Fruit fly (Drosophila melanogaster) whole organism, embryonic: Measurements from ENCODE around the gene CG33258.

Source experiments
- Atf-2 ChIP-seq: fragments of 200-800 bp; sonication (Bioruptor generic); optimal IDR thresholded peaks from 2 replicates; lab custom pipeline; 2016; ENCODE audit warnings: missing biosample characterization, missing genetic modification characterization
- Awh ChIP-seq: fragments of 200-800 bp; sonication (Bioruptor generic); IDR thresholded peaks from 2 replicates; pipeline ENCODE4, ENCODE4 v1.3.6; 2022; ENCODE audit warnings: missing biosample characterization, missing genetic modification characterization
- Bdp1 ChIP-seq: fragments of 200-800 bp; sonication (Bioruptor generic); optimal IDR thresholded peaks from 3 replicates; lab custom pipeline; 2016; ENCODE audit warnings: missing biosample characterization, missing genetic modification characterization
- CG12391 ChIP-seq: fragments of 200-800 bp; sonication (Bioruptor generic); optimal IDR thresholded peaks from 3 replicates; lab custom pipeline; 2018; ENCODE audit warnings: missing biosample characterization, mild to moderate bottlenecking, missing genetic modification characterization, moderate library complexity
- CG12659 ChIP-seq: fragments of 200-800 bp; sonication (Bioruptor generic); optimal IDR thresholded peaks from 3 replicates; lab custom pipeline; 2017; ENCODE audit warnings: mild to moderate bottlenecking, missing biosample characterization, missing genetic modification reagents, missing genetic modification characterization
- CG13287 ChIP-seq: fragments of 200-800 bp; sonication (Bioruptor generic); IDR thresholded peaks from 2 replicates; pipeline ENCODE4 v1.3.6; 2022; ENCODE audit warnings: missing biosample characterization, missing genetic modification characterization; ENCODE audit not compliant: partially characterized antibody
- CG14965 ChIP-seq: fragments of 200-800 bp; sonication (Bioruptor generic); optimal IDR thresholded peaks from 2 replicates; lab custom pipeline; 2016; ENCODE audit warnings: missing biosample characterization, missing genetic modification characterization, borderline replicate concordance
- CG1603 ChIP-seq: fragments of 200-800 bp; sonication (Bioruptor generic); optimal IDR thresholded peaks from 2 replicates; lab custom pipeline; 2019; ENCODE audit warnings: missing biosample characterization, mild to moderate bottlenecking, missing genetic modification characterization, moderate library complexity
- CG17568 ChIP-seq: fragments of 200-800 bp; sonication (Bioruptor generic); optimal IDR thresholded peaks from 2 replicates; lab custom pipeline; 2018; ENCODE audit warnings: missing biosample characterization, mild to moderate bottlenecking, missing genetic modification characterization, moderate library complexity
- CG1832 ChIP-seq: fragments of 200-800 bp; sonication (Bioruptor generic); optimal IDR thresholded peaks from 2 replicates; lab custom pipeline; 2017; ENCODE audit warnings: missing biosample characterization, mild to moderate bottlenecking, missing genetic modification characterization, inconsistent platforms
- CG2199 ChIP-seq: fragments of 200-800 bp; sonication (Bioruptor generic); IDR thresholded peaks from 3 replicates; pipeline ENCODE4 v1.3.6; 2022; ENCODE audit warnings: missing biosample characterization, missing genetic modification characterization
- CG30431 ChIP-seq: fragments of 200-800 bp; sonication (Bioruptor generic); optimal IDR thresholded peaks from 2 replicates; lab custom pipeline; 2017; ENCODE audit warnings: missing biosample characterization, missing genetic modification characterization
- CG32767 ChIP-seq: fragments of 200-800 bp; sonication (Bioruptor generic); IDR thresholded peaks from 2 replicates; pipeline ENCODE4 v1.3.6; 2022; ENCODE audit warnings: missing biosample characterization, missing genetic modification characterization
- CG43689 ChIP-seq: fragments of 200-800 bp; sonication (Bioruptor generic); IDR thresholded peaks from 2 replicates; pipeline ENCODE4 v1.3.6; 2022; ENCODE audit warnings: missing biosample characterization, missing genetic modification characterization
- CG4617 ChIP-seq: fragments of 200-800 bp; sonication (Bioruptor generic); optimal IDR thresholded peaks from 3 replicates; lab custom pipeline; 2016; ENCODE audit warnings: missing biosample characterization, missing genetic modification characterization, borderline replicate concordance
- CG7928 ChIP-seq: fragments of 200-800 bp; sonication (Bioruptor generic); optimal IDR thresholded peaks from 2 replicates; lab custom pipeline; 2017; ENCODE audit warnings: missing biosample characterization, mild to moderate bottlenecking, missing genetic modification characterization
- CG8924 ChIP-seq: fragments of 200-800 bp; optimal IDR thresholded peaks from 3 replicates; lab custom pipeline; 2019; ENCODE audit warnings: missing biosample characterization, mild to moderate bottlenecking, missing genetic modification characterization, moderate library complexity
- CrebB ChIP-seq: fragments of 200-800 bp; sonication (Bioruptor generic); optimal IDR thresholded peaks from 3 replicates; lab custom pipeline; 2018; ENCODE audit warnings: missing biosample characterization, mild to moderate bottlenecking, missing genetic modification characterization
- D19B ChIP-seq: fragments of 200-800 bp; sonication (Bioruptor generic); optimal IDR thresholded peaks from 2 replicates; lab custom pipeline; 2017; ENCODE audit warnings: missing biosample characterization, mild to moderate bottlenecking, missing genetic modification characterization
- Dfd ChIP-seq, 2 experiments: fragments of >200 bp; optimal IDR thresholded peaks; 2 replicates each; lab custom pipeline; 2017; ENCODE audit warnings: missing biosample characterization in 2 of 2, missing genetic modification characterization in 2 of 2
- ERR ChIP-seq: fragments of 200-800 bp; sonication (Bioruptor generic); optimal IDR thresholded peaks from 2 replicates; lab custom pipeline; 2016; ENCODE audit warnings: missing biosample characterization, missing genetic modification characterization
- H15 ChIP-seq: fragments of 200-800 bp; sonication (Bioruptor generic); IDR thresholded peaks from 3 replicates; pipeline ENCODE4 v1.3.6; 2022; ENCODE audit warnings: missing biosample characterization, missing genetic modification characterization
- Hand ChIP-seq: fragments of 200-800 bp; sonication (Bioruptor generic); optimal IDR thresholded peaks from 2 replicates; lab custom pipeline; 2017; ENCODE audit warnings: mild to moderate bottlenecking, missing biosample characterization, missing genetic modification reagents, missing genetic modification characterization
- Hmr ChIP-seq: fragments of 200-800 bp; sonication (Bioruptor generic); optimal IDR thresholded peaks from 3 replicates; lab custom pipeline; 2017; ENCODE audit warnings: mild to moderate bottlenecking, missing biosample characterization, missing genetic modification reagents, missing genetic modification characterization
- Hr78 ChIP-seq, 2 experiments: fragments of 200-800 bp in 1 of 2; fragments of >200 bp in 1 of 2; sonication (Bioruptor generic) in 1 of 2; optimal IDR thresholded peaks; 2 replicates each; lab custom pipeline; 2017 to 2019; ENCODE audit warnings: missing biosample characterization in 2 of 2, missing genetic modification characterization in 2 of 2, mild to moderate bottlenecking in 1 of 2, moderate library complexity in 1 of 2
- MBD-R2 ChIP-seq: fragments of 200-800 bp; sonication (Bioruptor generic); IDR thresholded peaks from 2 replicates; pipeline ENCODE4 v1.3.6; 2022; ENCODE audit warnings: missing biosample characterization, missing genetic modification characterization
- Ravus ChIP-seq: fragments of 200-800 bp; sonication (Bioruptor generic); IDR thresholded peaks from 2 replicates; pipeline ENCODE4 v1.3.6; 2022; ENCODE audit warnings: missing biosample characterization, missing genetic modification characterization
- bbx ChIP-seq: fragments of 200-800 bp; sonication (Bioruptor generic); IDR thresholded peaks from 2 replicates; pipeline ENCODE4 v1.3.6; 2022; ENCODE audit warnings: missing biosample characterization, missing genetic modification characterization; ENCODE audit not compliant: partially characterized antibody
- chinmo ChIP-seq: fragments of 200-800 bp; sonication (Bioruptor generic); IDR thresholded peaks from 4 replicates; pipeline ENCODE4 v1.3.6; 2022; ENCODE audit warnings: missing biosample characterization, missing genetic modification characterization; ENCODE audit not compliant: partially characterized antibody
- cwo ChIP-seq: fragments of 200-800 bp; sonication (Bioruptor generic); optimal IDR thresholded peaks from 3 replicates; lab custom pipeline; 2017; ENCODE audit warnings: missing biosample characterization, missing genetic modification characterization, mild to moderate bottlenecking, moderate library complexity, missing genetic modification reagents
- emc ChIP-seq: fragments of 200-800 bp; sonication (Bioruptor generic); optimal IDR thresholded peaks from 2 replicates; lab custom pipeline; 2016; ENCODE audit warnings: missing biosample characterization, missing genetic modification characterization
- fd102C ChIP-seq: fragments of 200-800 bp; sonication (Bioruptor generic); optimal IDR thresholded peaks from 2 replicates; lab custom pipeline; 2018; ENCODE audit warnings: missing biosample characterization, mild to moderate bottlenecking, missing genetic modification characterization, moderate library complexity
- gce ChIP-seq: fragments of 200-800 bp; sonication (Bioruptor generic); IDR thresholded peaks from 3 replicates; pipeline ENCODE4 v1.3.6; 2022; ENCODE audit warnings: missing biosample characterization, missing genetic modification characterization
- gem ChIP-seq: fragments of 200-800 bp; sonication (Bioruptor generic); optimal IDR thresholded peaks from 2 replicates; lab custom pipeline; 2019; ENCODE audit warnings: missing biosample characterization, mild to moderate bottlenecking, missing genetic modification characterization, moderate library complexity
- gt ChIP-seq: fragments of 200-800 bp; sonication (Bioruptor generic); IDR thresholded peaks from 2 replicates; pipeline ENCODE4 v1.3.6; 2022; ENCODE audit warnings: missing biosample characterization, missing genetic modification characterization
- ham ChIP-seq: fragments of 200-800 bp; sonication (Bioruptor generic); IDR thresholded peaks from 2 replicates; pipeline ENCODE4 v1.3.6; 2022; ENCODE audit warnings: missing biosample characterization, missing genetic modification characterization
- ken ChIP-seq: fragments of 200-800 bp; sonication (Bioruptor generic); IDR thresholded peaks from 3 replicates; pipeline ENCODE4 v1.3.6; 2022; ENCODE audit warnings: missing biosample characterization, missing genetic modification characterization
- mirr ChIP-seq: fragments of 200-800 bp; sonication (Bioruptor generic); optimal IDR thresholded peaks from 3 replicates; lab custom pipeline; 2018; ENCODE audit warnings: missing biosample characterization, mild to moderate bottlenecking, missing genetic modification characterization
- nmo ChIP-seq: fragments of 200-800 bp; sonication (Bioruptor generic); optimal IDR thresholded peaks from 2 replicates; lab custom pipeline; 2018; ENCODE audit warnings: missing biosample characterization, mild to moderate bottlenecking, missing genetic modification characterization, moderate library complexity
- nom ChIP-seq: fragments of 200-800 bp; sonication (Bioruptor generic); optimal IDR thresholded peaks from 2 replicates; lab custom pipeline; 2017; ENCODE audit warnings: missing biosample characterization, missing genetic modification characterization, mild to moderate bottlenecking, moderate library complexity, missing genetic modification reagents
- pnt ChIP-seq: fragments of 200-800 bp; sonication (Bioruptor generic); optimal IDR thresholded peaks from 3 replicates; lab custom pipeline; 2016; ENCODE audit warnings: missing biosample characterization, missing genetic modification characterization
- repo ChIP-seq: fragments of 200-800 bp; sonication (Bioruptor generic); optimal IDR thresholded peaks from 2 replicates; lab custom pipeline; 2016; ENCODE audit warnings: missing biosample characterization, missing genetic modification characterization
- rib ChIP-seq: fragments of 200-800 bp; sonication (Bioruptor generic); IDR thresholded peaks from 2 replicates; pipeline ENCODE4 v1.3.6; 2022; ENCODE audit warnings: missing biosample characterization, missing genetic modification characterization
- sc ChIP-seq, 3 experiments: fragments of >200 bp in 2 of 3; fragments of 200-800 bp in 1 of 3; sonication (Bioruptor generic) in 1 of 3; optimal IDR thresholded peaks; 2 replicates in 2 of 3; 3 replicates in 1 of 3; lab custom pipeline; 2017; ENCODE audit warnings: mild to moderate bottlenecking in 1 of 3, missing biosample characterization in 1 of 3, missing genetic modification characterization in 1 of 3, missing genetic modification reagents in 1 of 3
- sisA ChIP-seq: fragments of 200-800 bp; sonication (Bioruptor generic); IDR thresholded peaks from 2 replicates; pipeline ENCODE4 v1.3.6; 2022; ENCODE audit warnings: missing biosample characterization, missing genetic modification characterization
- so ChIP-seq: fragments of 200-800 bp; sonication (Bioruptor generic); IDR thresholded peaks from 3 replicates; pipeline ENCODE4 v1.3.6; 2022; ENCODE audit warnings: missing biosample characterization, missing genetic modification characterization
- sqz ChIP-seq: fragments of 200-800 bp; sonication (Bioruptor generic); optimal IDR thresholded peaks from 3 replicates; lab custom pipeline; 2018; ENCODE audit warnings: missing biosample characterization, mild to moderate bottlenecking, missing genetic modification characterization
- twi ChIP-seq: fragments of 200-800 bp; optimal IDR thresholded peaks from 2 replicates; lab custom pipeline; 2019; ENCODE audit warnings: missing biosample characterization, mild to moderate bottlenecking, missing genetic modification characterization, moderate library complexity

CG33258 gene

DNA sequence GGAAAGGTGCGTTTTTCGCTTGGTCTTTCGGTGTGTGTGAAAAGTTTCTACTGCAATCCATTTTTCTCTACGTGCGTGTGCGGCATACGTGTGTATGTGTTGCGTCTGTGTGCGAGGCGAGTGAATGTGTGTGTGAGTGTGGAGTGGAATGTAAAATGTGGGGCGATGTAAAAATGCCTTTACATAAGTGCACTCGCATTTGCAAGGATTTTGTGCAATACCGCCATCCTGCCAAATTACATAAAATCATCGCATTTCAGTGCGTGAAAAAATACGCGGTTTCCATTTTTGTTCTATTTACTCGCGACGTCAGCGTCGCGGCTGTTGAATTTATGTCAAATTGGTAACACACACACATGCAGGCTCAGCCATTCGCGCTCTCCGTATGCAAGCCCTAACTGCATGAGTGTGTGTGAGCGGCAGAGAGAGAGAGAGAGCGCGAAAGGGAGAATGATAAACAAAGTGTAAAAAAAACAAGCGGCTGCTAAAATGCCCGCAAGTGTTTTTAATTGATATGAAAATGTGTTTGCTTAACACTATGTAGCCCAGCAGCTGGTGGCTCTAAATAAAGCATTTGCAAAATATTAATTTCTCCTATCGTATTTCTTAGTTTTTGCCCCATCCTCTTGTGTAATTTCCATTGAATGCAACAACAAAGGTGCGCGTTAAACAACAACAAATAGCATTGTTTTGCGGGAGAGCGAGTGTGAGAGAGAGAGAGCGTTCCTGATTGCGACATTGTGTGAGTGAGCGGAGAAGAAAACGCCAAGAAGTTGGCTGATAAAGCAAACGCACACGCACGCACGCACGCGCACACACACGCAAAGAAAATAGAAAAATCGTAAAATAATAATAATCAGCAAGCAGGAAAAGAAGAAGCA, 30.0 kb upstream of the CG33258 start (continued):
- 0 out of 2 replicates have a peak, but pooled peaks have one; percentile 10 for TF ChIP-seq bbx (GFP tag; lab: Robert Waterston, UW)
- TF ChIP-seq H15 (GFP tag; lab: Robert Waterston, UW): no peak
- TF ChIP-seq sqz (GFP tag; lab: Kevin White, UChicago): peak; percentile 91
- no peak for TF ChIP-seq Ravus (GFP tag; lab: Robert Waterston, UW)
- TF ChIP-seq nmo (GFP tag; lab: Kevin White, UChicago): peak; percentile 30
- TF ChIP-seq CG1603 (tag; lab: Kevin White, UChicago): no peak
- peak; percentile 17 for TF ChIP-seq Hand (GFP tag; lab: Kevin White, UChicago)
- TF ChIP-seq ham (GFP tag; lab: Robert Waterston, UW): no peak
- TF ChIP-seq sc (optimal IDR thresholded peaks at IDR 0.05; lab: Kevin White, UChicago): no peak
- no peak for TF ChIP-seq sc (GFP tag; optimal IDR thresholded peaks at IDR 0.05; lab: Kevin White, UChicago)
- peak; percentile 4 to 96 for TF ChIP-seq Dfd (GFP tag; optimal IDR thresholded peaks at IDR 0.05; lab: Kevin White, UChicago)
- TF ChIP-seq gt (GFP tag; lab: Robert Waterston, UW): no peak
- TF ChIP-seq gem (tag; lab: Kevin White, UChicago): no peak
- TF ChIP-seq Atf-2 (GFP tag; lab: Kevin White, UChicago): no peak
- no peak for TF ChIP-seq emc (GFP tag; lab: Kevin White, UChicago)
- TF ChIP-seq rib (GFP tag; lab: Robert Waterston, UW): no peak
- TF ChIP-seq Bdp1 (GFP tag; lab: Kevin White, UChicago): no peak
- no peak for TF ChIP-seq mirr (GFP tag; lab: Kevin White, UChicago)
- no peak for TF ChIP-seq Awh
- TF ChIP-seq CG2199: no peak; the same call in 2 of the 3 replicates
- TF ChIP-seq repo (GFP tag; lab: Kevin White, UChicago): no peak
- TF ChIP-seq twi (tag; lab: Kevin White, UChicago): no peak
- TF ChIP-seq Hmr (GFP tag; lab: Kevin White, UChicago): peak; percentile 48
- TF ChIP-seq fd102C (GFP tag; lab: Kevin White, UChicago): no peak
- no peak for TF ChIP-seq pnt (GFP tag; lab: Kevin White, UChicago)
- no peak for TF ChIP-seq Hr78 (GFP tag; optimal IDR thresholded peaks at IDR 0.05; lab: Kevin White, UChicago)
- no peak for TF ChIP-seq ERR (GFP tag; lab: Kevin White, UChicago)
- no peak for TF ChIP-seq CG30431 (GFP tag; lab: Kevin White, UChicago)
- TF ChIP-seq cwo (GFP tag; lab: Kevin White, UChicago): no peak
- no peak for TF ChIP-seq sisA (GFP tag; lab: Robert Waterston, UW)
- no peak for TF ChIP-seq CG14965 (GFP tag; lab: Kevin White, UChicago)
- peak; percentile 31 for TF ChIP-seq CG4617 (GFP tag; lab: Kevin White, UChicago)
- TF ChIP-seq CG12659 (GFP tag; lab: Kevin White, UChicago): no peak
- no peak for TF ChIP-seq CG7928 (GFP tag; lab: Kevin White, UChicago)
- no peak for TF ChIP-seq D19B (GFP tag; lab: Kevin White, UChicago)
- no peak for TF ChIP-seq CG43689 (GFP tag; lab: Robert Waterston, UW)
- TF ChIP-seq gce (GFP tag; lab: Robert Waterston, UW): no peak
- TF ChIP-seq CG8924 (tag; lab: Kevin White, UChicago): peak; percentile 44
- peak; percentile 36 for TF ChIP-seq nom (GFP tag; lab: Kevin White, UChicago)
- peak; percentile 70; the same call in 3 of the 4 replicates for TF ChIP-seq chinmo (GFP tag; lab: Robert Waterston, UW)
- TF ChIP-seq CrebB (tag; lab: Kevin White, UChicago): peak; percentile 9
- TF ChIP-seq CG17568 (GFP tag; lab: Kevin White, UChicago): peak; percentile 16
- TF ChIP-seq so (GFP tag; lab: Robert Waterston, UW): no peak
- no peak for TF ChIP-seq MBD-R2 (GFP tag; lab: Robert Waterston, UW)
- TF ChIP-seq CG12391 (tag; lab: Kevin White, UChicago): no peak
- TF ChIP-seq ken (GFP tag; lab: Robert Waterston, UW): no peak
- TF ChIP-seq CG13287 (GFP tag; lab: Robert Waterston, UW): no peak; the same call in 1 of the 2 replicates
- TF ChIP-seq CG32767 (GFP tag; lab: Robert Waterston, UW): peak; percentile 32; the same call in 1 of the 2 replicates
- peak; percentile 53 for TF ChIP-seq CG1832
